Worm (Caenorhabditis elegans) whole organism, L4 larva: ENCODE data around the gene dmsr-1.
"Not testable (repeated sequence)": the region's sequence is repeated elsewhere in the genome, so short reads cannot be mapped to it uniquely, and the experiment has no call there.

ENCODE experiments used
- F44E2.7 ChIP-seq: fragments of 200-800 bp; sonication (Bioruptor generic); IDR thresholded peaks from 2 replicates; pipeline ENCODE4 v2.1.2; 2022; ENCODE audit warnings: missing genetic modification characterization, missing compliant biosample characterization
- F49E8.2 ChIP-seq: sonication (generic microtip); optimal IDR thresholded peaks from 2 replicates; lab custom pipeline; 2016; ENCODE audit warnings: missing compliant biosample characterization, mild to moderate bottlenecking, missing genetic modification characterization, borderline replicate concordance
- Y48G9A.11 ChIP-seq: fragments of 200-800 bp; sonication (Bioruptor generic); IDR thresholded peaks from 2 replicates; pipeline ENCODE4 v1.3.6; 2022; ENCODE audit warnings: missing genetic modification reagents, missing genetic modification characterization, missing compliant biosample characterization
- Y75B8A.6 ChIP-seq: fragments of 200-800 bp; sonication (Bioruptor generic); IDR thresholded peaks from 2 replicates; pipeline ENCODE4 v1.3.6; 2022; ENCODE audit warnings: missing genetic modification reagents, missing genetic modification characterization, missing compliant biosample characterization
- aha-1 ChIP-seq: fragments of 150-350 bp; peaks from one replicate; lab custom pipeline; 2014; ENCODE audit warnings: missing biosample characterization, missing genetic modification characterization
- attf-4 ChIP-seq: sonication (generic microtip); optimal IDR thresholded peaks from 3 replicates; lab custom pipeline; 2017; ENCODE audit warnings: missing biosample characterization, missing genetic modification characterization
- ceh-28 ChIP-seq: fragments of 150-350 bp; optimal IDR thresholded peaks from 2 replicates; lab custom pipeline; 2014; ENCODE audit warnings: missing biosample characterization, missing genetic modification reagents, missing genetic modification characterization
- ctbp-1 ChIP-seq: fragments of 200-800 bp; sonication (Bioruptor generic); IDR thresholded peaks from 2 replicates; pipeline ENCODE4 v1.3.6; 2022; ENCODE audit warnings: missing genetic modification reagents, missing genetic modification characterization, missing compliant biosample characterization
- daf-19 ChIP-seq: fragments of 200-800 bp; sonication (Bioruptor generic); conservative IDR thresholded peaks from 2 replicates; pipeline ENCODE4 v1.3.6; 2022; ENCODE audit warnings: missing genetic modification characterization, missing compliant biosample characterization
- dmd-8 ChIP-seq: fragments of 200-800 bp; sonication (Bioruptor generic); IDR thresholded peaks from 2 replicates; pipeline ENCODE4 v1.3.6; 2022; ENCODE audit warnings: missing genetic modification characterization, missing compliant biosample characterization
- dmd-9 ChIP-seq: fragments of 200-800 bp; sonication (Bioruptor generic); IDR thresholded peaks from 2 replicates; pipeline ENCODE4 v1.3.6; 2022; ENCODE audit warnings: missing genetic modification reagents, missing genetic modification characterization, missing compliant biosample characterization
- dve-1 ChIP-seq: sonication (generic microtip); optimal IDR thresholded peaks from 2 replicates; lab custom pipeline; 2017; ENCODE audit warnings: antibody characterized with exemption, mild to moderate bottlenecking, missing genetic modification characterization, missing compliant biosample characterization; ENCODE audit not compliant: insufficient read depth
- egl-27 ChIP-seq: sonication (generic microtip); optimal IDR thresholded peaks from 3 replicates; lab custom pipeline; 2017; ENCODE audit warnings: missing biosample characterization, missing genetic modification reagents, missing genetic modification characterization
- fkh-10 ChIP-seq: fragments of 150-350 bp; optimal IDR thresholded peaks from 2 replicates; lab custom pipeline; 2014; ENCODE audit warnings: missing biosample characterization, missing genetic modification reagents, missing genetic modification characterization
- jun-1 ChIP-seq: fragments of 150-350 bp; optimal IDR thresholded peaks from 2 replicates; lab custom pipeline; 2014; ENCODE audit warnings: missing biosample characterization, missing genetic modification reagents, missing genetic modification characterization
- lim-7 ChIP-seq: fragments of 200-800 bp; sonication (Bioruptor generic); IDR thresholded peaks from 2 replicates; pipeline ENCODE4 v1.3.6; 2022; ENCODE audit warnings: missing genetic modification characterization, missing compliant biosample characterization
- lin-38 ChIP-seq: fragments of 200-800 bp; sonication (Bioruptor generic); IDR thresholded peaks from 2 replicates; pipeline ENCODE4 v1.3.6; 2022; ENCODE audit warnings: missing genetic modification reagents, missing genetic modification characterization, missing compliant biosample characterization
- madf-9 ChIP-seq: fragments of 200-800 bp; sonication (Bioruptor generic); conservative IDR thresholded peaks from 2 replicates; pipeline ENCODE4 v1.3.6; 2022; ENCODE audit warnings: missing genetic modification reagents, missing genetic modification characterization, missing compliant biosample characterization
- mep-1 ChIP-seq: fragments of 150-350 bp; sonication (generic microtip); optimal IDR thresholded peaks from 3 replicates; lab custom pipeline; 2014; ENCODE audit warnings: missing biosample characterization, missing genetic modification characterization
- mes-2 ChIP-seq: sonication (generic microtip); optimal IDR thresholded peaks from 2 replicates; lab custom pipeline; 2016; ENCODE audit warnings: missing genotype, mild to moderate bottlenecking, missing genetic modification characterization, missing compliant biosample characterization; ENCODE audit not compliant: poor library complexity, severe bottlenecking
- nhr-41 ChIP-seq: fragments of 200-800 bp; sonication (Bioruptor generic); IDR thresholded peaks from 2 replicates; pipeline ENCODE4 v1.3.6; 2022; ENCODE audit warnings: missing genetic modification reagents, missing genetic modification characterization, missing compliant biosample characterization
- nhr-6 ChIP-seq: fragments of 150-350 bp; optimal IDR thresholded peaks from 2 replicates; lab custom pipeline; 2014; ENCODE audit warnings: missing biosample characterization, missing genetic modification characterization
- sdz-12 ChIP-seq: fragments of 200-800 bp; sonication (Bioruptor generic); optimal IDR thresholded peaks from 2 replicates; lab custom pipeline; 2018; ENCODE audit warnings: mild to moderate bottlenecking, missing genetic modification characterization, missing compliant biosample characterization
- set-16 ChIP-seq: fragments of 200-800 bp; sonication (Bioruptor generic); IDR thresholded peaks from 2 replicates; pipeline ENCODE4 v1.3.6; 2022; ENCODE audit warnings: missing genetic modification reagents, missing genetic modification characterization, missing compliant biosample characterization
- snpc-4 ChIP-seq: fragments of 150-350 bp; optimal IDR thresholded peaks from 2 replicates; lab custom pipeline; 2014; ENCODE audit warnings: missing biosample characterization, missing genetic modification characterization
- tra-1 ChIP-seq: fragments of 200-800 bp; sonication (Bioruptor generic); IDR thresholded peaks from 2 replicates; pipeline ENCODE4 v1.3.6; 2022; ENCODE audit warnings: missing genetic modification reagents, missing genetic modification characterization, missing compliant biosample characterization
- unc-62 ChIP-seq, 3 experiments: fragments of 150-350 bp in 1 of 3; sonication (generic microtip); optimal IDR thresholded peaks in 2 of 3; peaks in 1 of 3; 1 replicate in 1 of 3; 2 replicates in 2 of 3; lab custom pipeline; 2014 to 2017; ENCODE audit warnings: missing biosample characterization in 3 of 3, missing genetic modification characterization in 3 of 3, missing genetic modification reagents in 3 of 3, missing genotype in 1 of 3
- vab-7 ChIP-seq: fragments of 200-800 bp; sonication (Bioruptor generic); IDR thresholded peaks from 2 replicates; pipeline ENCODE4 v1.3.6; 2022; ENCODE audit warnings: missing genetic modification reagents, missing genetic modification characterization, missing compliant biosample characterization
- zag-1 ChIP-seq: fragments of 150-350 bp; optimal IDR thresholded peaks from 2 replicates; lab custom pipeline; 2014; ENCODE audit warnings: missing biosample characterization, missing genetic modification characterization
- zip-11 ChIP-seq: fragments of 200-800 bp; sonication (Bioruptor generic); IDR thresholded peaks from 2 replicates; pipeline ENCODE4 v1.3.6; 2022; ENCODE audit warnings: missing genetic modification characterization, missing compliant biosample characterization
- zip-2 ChIP-seq: fragments of 150-350 bp; optimal IDR thresholded peaks from 2 replicates; lab custom pipeline; 2014; ENCODE audit warnings: missing biosample characterization, missing genetic modification characterization

The dmsr-1 gene

ce11 chrV:11438464-11438863 is at the start of gene dmsr-1:
TSS of gene dmsr-1 (plus strand) at chrV:11438764.
- TF ChIP-seq egl-27 (tag; lab: Kevin White, UChicago) (no peak), ctbp-1 (GFP tag; lab: Robert Waterston, UW) (no peak), dmd-8 (no peak), Y75B8A.6 (no peak), snpc-4 (tag; lab: Kevin White, UChicago) (no peak), zip-2 (tag; lab: Kevin White, UChicago) (no peak), fkh-10 (GFP tag; lab: Kevin White, UChicago) (no peak), nhr-6 (tag; lab: Kevin White, UChicago) (no peak), jun-1 (tag; lab: Kevin White, UChicago) (no peak), F44E2.7 (GFP tag; lab: Robert Waterston, UW) (no peak), zag-1 (tag; lab: Kevin White, UChicago) (no peak)

ce11 chrV:11389776-11390175 is 48.8 kb upstream of the dmsr-1 start, which contains the start of gene col-155:
TSS of gene col-155 (minus strand) at chrV:11389876.
- TF ChIP-seq attf-4 (tag; lab: Kevin White, UChicago) (no peak), dmd-9 (GFP tag; lab: Robert Waterston, UW) (no peak), sdz-12 (GFP tag; lab: Kevin White, UChicago) (no peak), set-16 (GFP tag; lab: Robert Waterston, UW) (no peak), tra-1 (GFP tag; lab: Robert Waterston, UW) (no peak), ceh-28 (no peak)
- TF ChIP-seq, all 104 proteins: peak for 0

- TF ChIP-seq zip-11 (GFP tag; lab: Robert Waterston, UW): no peak
- peak; percentile 31 for TF ChIP-seq aha-1
These were observed 48.2 kb upstream of the dmsr-1 start, which contains the start of the genes K03B8.11 and K03B8.14 for ce11 chrV:11390394-11390793. TSS of gene K03B8.11 (minus strand) at chrV:11390494. TSS of gene K03B8.14 (plus strand) at chrV:11390503.

ce11 chrV:11391033-11391432 is 47.5 kb upstream of the dmsr-1 start:
- 0 out of 2 replicates have a peak, but pooled peaks have one; percentile 36 for TF ChIP-seq Y48G9A.11 (GFP tag; lab: Robert Waterston, UW)

ce11 chrV:11392020-11392419 is 46.5 kb upstream of the dmsr-1 start, which contains the start of gene nas-16:
TSS of gene nas-16 (plus strand) at chrV:11392320.
- TF ChIP-seq mes-2 (tag; lab: Kevin White, UChicago) (no peak), ctbp-1 (GFP tag; lab: Robert Waterston, UW) (no peak), daf-19 (no peak), Y48G9A.11 (GFP tag; lab: Robert Waterston, UW) (no peak)

- TF ChIP-seq set-16 (GFP tag; lab: Robert Waterston, UW): peak; percentile 46; the same call in 1 of the 2 replicates
These were observed 43.5 kb upstream of the dmsr-1 start, which contains the start of gene K03B8.4 for ce11 chrV:11395024-11395423. TSS of gene K03B8.4 (minus strand) at chrV:11395124.

- TF ChIP-seq F49E8.2 (tag; lab: Kevin White, UChicago); vab-7 (GFP tag; lab: Robert Waterston, UW); unc-62 (GFP tag; optimal IDR thresholded peaks at IDR 0.05 in 1 of 2; lab: Kevin White, UChicago); unc-62 (tag; optimal IDR thresholded peaks at IDR 0.05; lab: Kevin White, UChicago): not testable (repeated sequence)
These were observed 42.4 kb upstream of the dmsr-1 start, which contains the start of gene nas-18 for ce11 chrV:11396134-11396533. TSS of gene nas-18 (plus strand) at chrV:11396434.

ce11 chrV:11398616-11399015 is 39.9 kb upstream of the dmsr-1 start, which contains the start of gene nas-17:
TSS of gene nas-17 (plus strand) at chrV:11398916.
- TF ChIP-seq lin-38 (GFP tag; lab: Robert Waterston, UW): no peak
- no peak for TF ChIP-seq madf-9 (GFP tag; lab: Robert Waterston, UW)
- no peak for TF ChIP-seq zip-2 (tag; lab: Kevin White, UChicago)
- no peak for TF ChIP-seq mep-1
- no peak for TF ChIP-seq fkh-10 (GFP tag; lab: Kevin White, UChicago)
- no peak for TF ChIP-seq lim-7
- TF ChIP-seq dve-1 (tag; lab: Kevin White, UChicago): no peak
- TF ChIP-seq dmd-8: no peak
- no peak for TF ChIP-seq nhr-41 (GFP tag; lab: Robert Waterston, UW)
